Worm (Caenorhabditis elegans) whole organism, young adult: Measurements from ENCODE around the gene Y20C6A.1.

Experiments used
- F49E8.2 ChIP-seq: sonication (generic microtip); optimal IDR thresholded peaks from 3 replicates; lab custom pipeline; 2017; ENCODE audit warnings: missing genetic modification characterization, mild to moderate bottlenecking, missing compliant biosample characterization, antibody characterized with exemption, moderate library complexity; ENCODE audit not compliant: insufficient read depth
- ceh-27 ChIP-seq: fragments of 200-800 bp; sonication (Bioruptor generic); optimal IDR thresholded peaks from 2 replicates; lab custom pipeline; 2018; ENCODE audit warnings: mild to moderate bottlenecking, missing genetic modification characterization, moderate library complexity, missing compliant biosample characterization
- dox-1 ChIP-seq: fragments of 200-800 bp; sonication (Bioruptor generic); IDR thresholded peaks from 2 replicates; pipeline ENCODE4 v1.3.6; 2022; ENCODE audit warnings: missing genetic modification reagents, missing genetic modification characterization, missing compliant biosample characterization
- ztf-6 ChIP-seq: fragments of 200-800 bp; sonication (Bioruptor generic); IDR thresholded peaks from 2 replicates; pipeline ENCODE4 v1.3.6; 2022; ENCODE audit warnings: missing genetic modification reagents, missing genetic modification characterization, missing compliant biosample characterization

ce11 chrV:17414951-17415350 is 38.4 kb upstream of the Y20C6A.1 start, which contains the start of gene T27C5.12:
- TF ChIP-seq ztf-6 (GFP tag; lab: Robert Waterston, UW) = no peak
- no peak for TF ChIP-seq F49E8.2 (tag; lab: Kevin White, UChicago)
- no peak for TF ChIP-seq dox-1 (GFP tag; lab: Robert Waterston, UW)
- no peak for TF ChIP-seq ceh-27
